Worm (Caenorhabditis elegans): ENCODE measurements around the gene pzf-1.
A peak's percentile ranks its signal among the peaks of the same experiment; 100 is the strongest.

pzf-1 gene

ce11 chrV:15928325-15928724 lies at the start of gene pzf-1:
Gene pzf-1, minus strand, starts transcription at chrV:15928425.
- TF ChIP-seq lsy-2 (tag; optimal IDR thresholded peaks at IDR 0.05) (no peak), irx-1 (tag; optimal IDR thresholded peaks at IDR 0.05) (no peak), sup-37 (GFP tag; optimal IDR thresholded peaks at IDR 0.05) (no peak), nhr-76 (tag; optimal IDR thresholded peaks at IDR 0.05) (no peak), hpl-2 (GFP tag; optimal IDR thresholded peaks at IDR 0.05) (no peak)

ce11 chrV:15975845-15976244 lies 47.6 kb upstream of the pzf-1 start, which contains the start of gene clec-232:
Gene clec-232, plus strand, starts transcription at chrV:15976145.
- TF ChIP-seq lin-15B (tag; optimal IDR thresholded peaks at IDR 0.05) (no peak), Y116A8C.19 (tag; optimal IDR thresholded peaks at IDR 0.05; ENCODE audit: borderline replicate concordance) (no peak)

ce11 chrV:15974836-15975235 lies 46.6 kb upstream of the pzf-1 start, which contains the start of gene sru-22:
Gene sru-22, minus strand, starts transcription at chrV:15974936.
- no peak for TF ChIP-seq efl-1 (optimal IDR thresholded peaks at IDR 0.05)
- TF ChIP-seq efl-1 (GFP tag; optimal IDR thresholded peaks at IDR 0.05 in 1 of 2) = peak in 1 of 2 experiments; percentile 7
- TF ChIP-seq hpl-2 (GFP tag; optimal IDR thresholded peaks at IDR 0.05) = no peak
- no peak for TF ChIP-seq pax-3 (tag; optimal IDR thresholded peaks at IDR 0.05)

- TF ChIP-seq lin-14 (GFP tag; optimal IDR thresholded peaks at IDR 0.05) = no peak
- no peak for TF ChIP-seq elt-3 (tag; optimal IDR thresholded peaks at IDR 0.05)
- TF ChIP-seq unc-62 (GFP tag; optimal IDR thresholded peaks at IDR 0.05) = no peak
- TF ChIP-seq snu-23 (GFP tag; optimal IDR thresholded peaks at IDR 0.05) = no peak
- no peak for TF ChIP-seq fkh-8 (tag; optimal IDR thresholded peaks at IDR 0.05)
- no peak for TF ChIP-seq mep-1 (tag; optimal IDR thresholded peaks at IDR 0.05)
- no peak for TF ChIP-seq elt-2 (tag; optimal IDR thresholded peaks at IDR 0.05)
- no peak for TF ChIP-seq efl-1 (optimal IDR thresholded peaks at IDR 0.05)
- TF ChIP-seq efl-1 (GFP tag; optimal IDR thresholded peaks at IDR 0.05 in 1 of 2) = no peak
- TF ChIP-seq egl-27 (tag; optimal IDR thresholded peaks at IDR 0.05) = no peak
- no peak for TF ChIP-seq aly-2 (tag; optimal IDR thresholded peaks at IDR 0.05)
- TF ChIP-seq vab-15 (tag; optimal IDR thresholded peaks at IDR 0.05) = no peak
- no peak for TF ChIP-seq nhr-237 (tag; optimal IDR thresholded peaks at IDR 0.05)
- TF ChIP-seq dpl-1 (GFP tag; optimal IDR thresholded peaks at IDR 0.05) = no peak
- no peak for TF ChIP-seq hpl-2 (GFP tag; optimal IDR thresholded peaks at IDR 0.05)
These were observed 44.3 kb upstream of the pzf-1 start, which contains the start of gene sru-23 for ce11 chrV:15972484-15972883. Gene sru-23, minus strand, starts transcription at chrV:15972584.

- TF ChIP-seq lin-15B (tag; optimal IDR thresholded peaks at IDR 0.05) = no peak
- no peak for TF ChIP-seq unc-62 (GFP tag; optimal IDR thresholded peaks at IDR 0.05)
- no peak for TF ChIP-seq pax-3 (tag; optimal IDR thresholded peaks at IDR 0.05)
- TF ChIP-seq ceh-63 (GFP tag; optimal IDR thresholded peaks at IDR 0.05) = no peak
- no peak for TF ChIP-seq ztf-11 (tag; optimal IDR thresholded peaks at IDR 0.05)
- TF ChIP-seq fkh-10 (GFP tag; optimal IDR thresholded peaks at IDR 0.05) = no peak
- TF ChIP-seq aha-1 (tag; optimal IDR thresholded peaks at IDR 0.05) = no peak
- TF ChIP-seq aly-2 (tag; optimal IDR thresholded peaks at IDR 0.05) = no peak
- TF ChIP-seq xbp-1 (tag; optimal IDR thresholded peaks at IDR 0.05) = no peak
- no peak for TF ChIP-seq egl-13 (tag; optimal IDR thresholded peaks at IDR 0.05)
- no peak for TF ChIP-seq nhr-77 (tag; optimal IDR thresholded peaks at IDR 0.05)
- TF ChIP-seq pqm-1 (tag; optimal IDR thresholded peaks at IDR 0.05) = no peak
- no peak for TF ChIP-seq lin-13 (GFP tag; optimal IDR thresholded peaks at IDR 0.05)
- TF ChIP-seq C04F5.9 (tag; optimal IDR thresholded peaks at IDR 0.05) = no peak
- no peak for TF ChIP-seq F16B12.6 (tag; optimal IDR thresholded peaks at IDR 0.05)
- no peak for TF ChIP-seq efl-3 (GFP tag; optimal IDR thresholded peaks at IDR 0.05)
These were observed 42.6 kb upstream of the pzf-1 start for ce11 chrV:15970820-15971219.
